Fruit fly (Drosophila melanogaster): ENCODE measurements around the gene Fer1HCH.

Gene Fer1HCH

dm6 chr3R:30386759-30387437 lies 1.1 kb downstream of the Fer1HCH start (continued):
- TF ChIP-seq Med (GFP tag) (peak; percentile 61), CG15479 (GFP tag; optimal IDR thresholded peaks at IDR 0.05) (peak; percentile 82), CG6854 (GFP tag; optimal IDR thresholded peaks at IDR 0.05) (peak; percentile 23)

DNA sequence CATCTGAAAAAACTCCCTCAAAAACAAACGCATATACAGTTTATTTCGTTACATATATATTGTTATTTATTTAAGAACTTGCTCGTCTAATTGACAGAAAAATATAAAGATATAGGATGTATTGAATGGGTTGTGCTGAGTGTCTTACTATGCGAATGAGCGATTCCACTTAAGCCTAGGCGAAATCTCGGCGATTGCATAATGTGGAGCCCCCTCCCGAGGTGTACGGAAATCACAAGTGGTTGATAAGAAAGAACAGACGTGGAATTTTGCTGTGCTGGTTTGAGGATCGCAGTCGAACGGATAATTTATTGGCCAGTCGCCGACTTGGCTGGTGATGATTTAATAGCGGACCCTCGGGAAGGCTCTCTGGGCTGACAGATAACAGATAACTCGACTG lies 2.4 kb downstream of the Fer1HCH start:
- TF ChIP-seq slp2 (GFP tag; optimal IDR thresholded peaks at IDR 0.05) (no peak), sug (tag; optimal IDR thresholded peaks at IDR 0.05) (peak; percentile 30), Pdp1 (GFP tag; optimal IDR thresholded peaks at IDR 0.05) (peak in 1 of 2 experiments; percentile 83), GATAe (GFP tag; conservative IDR thresholded peaks at IDR 0.05) (no peak), CG15269 (tag; optimal IDR thresholded peaks at IDR 0.05) (no peak), MTF-1 (GFP tag; optimal IDR thresholded peaks at IDR 0.05; ENCODE audit: borderline replicate concordance) (peak; percentile 7), CG14667 (GFP tag; IDR thresholded peaks at IDR 0.05) (no peak), CG1647 (GFP tag; optimal IDR thresholded peaks at IDR 0.05) (no peak), so (GFP tag; IDR thresholded peaks at IDR 0.05) (no peak), Usf (GFP tag; optimal IDR thresholded peaks at IDR 0.05) (no peak), CG4404 (GFP tag; IDR thresholded peaks at IDR 0.05) (no peak), CG17829 (tag; optimal IDR thresholded peaks at IDR 0.05) (no peak), bcd (GFP tag; optimal IDR thresholded peaks at IDR 0.05) (no peak), seq (GFP tag; IDR thresholded peaks at IDR 0.05) (no peak), CG11696 (GFP tag; IDR thresholded peaks at IDR 0.05) (no peak), croc (GFP tag; conservative IDR thresholded peaks at IDR 0.05) (no peak), CG7556 (GFP tag; optimal IDR thresholded peaks at IDR 0.05) (no peak), CG4730 (GFP tag; IDR thresholded peaks at IDR 0.05) (no peak), Bdp1 (GFP tag; optimal IDR thresholded peaks at IDR 0.05) (no peak), CG42726 (GFP tag; IDR thresholded peaks at IDR 0.05; ENCODE audit: partially characterized antibody) (no peak), CG14441 (GFP tag; IDR thresholded peaks at IDR 0.05) (no peak), Antp (GFP tag; optimal IDR thresholded peaks at IDR 0.05) (no peak), Dip3 (GFP tag; optimal IDR thresholded peaks at IDR 0.05) (no peak), CG11723 (GFP tag; optimal IDR thresholded peaks at IDR 0.05) (no peak)

DNA sequence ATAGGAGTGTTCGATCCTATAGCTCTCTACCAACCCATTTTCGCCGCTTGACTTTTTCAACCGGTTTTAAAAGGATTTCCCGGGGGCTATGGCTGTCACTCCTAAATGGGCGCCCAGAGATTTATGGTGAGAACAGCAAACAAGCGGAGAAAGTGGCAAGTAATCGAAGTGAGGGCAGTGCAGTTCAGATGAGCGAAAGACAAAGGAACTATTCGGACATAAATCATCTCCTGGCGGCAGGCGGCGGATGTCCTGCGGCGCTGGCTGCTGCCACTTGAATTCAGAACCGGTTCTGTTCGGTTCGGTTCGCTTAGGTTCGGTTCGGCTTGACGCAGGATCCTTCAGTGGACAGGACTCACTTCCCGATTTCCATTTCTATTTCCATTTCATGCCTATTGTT lies 4.8 kb downstream of the Fer1HCH start:
- TF ChIP-seq bbx (GFP tag; IDR thresholded peaks at IDR 0.05; ENCODE audit: partially characterized antibody) (no peak), CG18599 (GFP tag; optimal IDR thresholded peaks at IDR 0.05) (no peak), Bgb (GFP tag; IDR thresholded peaks at IDR 0.05; ENCODE audit: partially characterized antibody) (no peak), Gug (GFP tag; IDR thresholded peaks at IDR 0.05) (no peak), CG14965 (GFP tag; optimal IDR thresholded peaks at IDR 0.05; ENCODE audit: borderline replicate concordance) (no peak), CG43689 (GFP tag; IDR thresholded peaks at IDR 0.05) (no peak), oc (tag; optimal IDR thresholded peaks at IDR 0.05) (no peak), CG12155 (GFP tag; optimal IDR thresholded peaks at IDR 0.05) (no peak), Elba2 (GFP tag; optimal IDR thresholded peaks at IDR 0.05) (no peak), cad (GFP tag; optimal IDR thresholded peaks at IDR 0.05) (peak; percentile 87), prd (optimal IDR thresholded peaks at IDR 0.05) (no peak), prd (GFP tag; IDR thresholded peaks at IDR 0.05) (peak; percentile 17; the same call in 1 of the 3 replicates), Hmr (GFP tag; optimal IDR thresholded peaks at IDR 0.05) (no peak), CG11723 (GFP tag; optimal IDR thresholded peaks at IDR 0.05) (no peak), Lhr (GFP tag; optimal IDR thresholded peaks at IDR 0.05) (no peak), Dip2 (GFP tag; IDR thresholded peaks at IDR 0.05) (no peak), Pdp1 (GFP tag; optimal IDR thresholded peaks at IDR 0.05) (no peak), hth (optimal IDR thresholded peaks at IDR 0.05) (peak; percentile 71)
